Worm (Caenorhabditis elegans): ENCODE results near the gene str-18.

Gene str-18

ce11 chrV:15721888-15722287 lies 19.9 kb downstream of the str-18 start, which contains the start of gene srh-140:
Gene srh-140, plus strand, starts transcription at chrV:15722188.
- TF ChIP-seq mep-1 (tag; optimal IDR thresholded peaks at IDR 0.05) (no peak), sem-2 (GFP tag; optimal IDR thresholded peaks at IDR 0.05) (no peak), cnd-1 (tag; optimal IDR thresholded peaks at IDR 0.05) (no peak), bed-3 (GFP tag; optimal IDR thresholded peaks at IDR 0.05) (no peak), tbx-8 (GFP tag; optimal IDR thresholded peaks at IDR 0.05) (no peak), ceh-83 (GFP tag; optimal IDR thresholded peaks at IDR 0.05) (no peak), nhr-12 (tag; optimal IDR thresholded peaks at IDR 0.05) (no peak), lin-13 (tag; optimal IDR thresholded peaks at IDR 0.05) (no peak), nhr-76 (tag; optimal IDR thresholded peaks at IDR 0.05) (no peak), M03D4.4 (tag; optimal IDR thresholded peaks at IDR 0.05) (no peak), unc-62 (GFP tag; optimal IDR thresholded peaks at IDR 0.05) (no peak), ham-2 (GFP tag; optimal IDR thresholded peaks at IDR 0.05) (no peak), elt-1 (tag; optimal IDR thresholded peaks at IDR 0.05; ENCODE audit: borderline replicate concordance, insufficient read depth) (no peak), ces-1 (GFP tag; optimal IDR thresholded peaks at IDR 0.05) (no peak), mab-5 (tag; optimal IDR thresholded peaks at IDR 0.05) (no peak), lin-32 (GFP tag; optimal IDR thresholded peaks at IDR 0.05) (no peak), lsy-2 (tag; optimal IDR thresholded peaks at IDR 0.05) (no peak), unc-120 (tag; optimal IDR thresholded peaks at IDR 0.05; ENCODE audit: poor library complexity, severe bottlenecking) (no peak), sptf-1 (tag; optimal IDR thresholded peaks at IDR 0.05) (no peak)

- TF ChIP-seq ceh-43 (GFP tag; optimal IDR thresholded peaks at IDR 0.05) (no peak), mep-1 (tag; optimal IDR thresholded peaks at IDR 0.05) (no peak), ceh-39 (tag; optimal IDR thresholded peaks at IDR 0.05) (no peak), cnd-1 (tag; optimal IDR thresholded peaks at IDR 0.05) (no peak), pha-4 (tag; optimal IDR thresholded peaks at IDR 0.05) (no peak), blmp-1 (tag; optimal IDR thresholded peaks at IDR 0.05) (no peak), unc-120 (tag; optimal IDR thresholded peaks at IDR 0.05; ENCODE audit: poor library complexity, severe bottlenecking) (no peak)
Measured at ce11 chrV:15721431-15721830, 20.3 kb downstream of the str-18 start.

ce11 chrV:15719570-15719969 lies 22.2 kb downstream of the str-18 start, which contains the start of gene Y6E2A.7:
Gene Y6E2A.7, plus strand, starts transcription at chrV:15719870.
- TF ChIP-seq lin-32 (GFP tag; optimal IDR thresholded peaks at IDR 0.05) (no peak), cnd-1 (tag; optimal IDR thresholded peaks at IDR 0.05) (no peak), ceh-83 (GFP tag; optimal IDR thresholded peaks at IDR 0.05) (no peak), lsy-2 (tag; optimal IDR thresholded peaks at IDR 0.05) (no peak), unc-62 (GFP tag; optimal IDR thresholded peaks at IDR 0.05) (no peak), nhr-2 (tag; optimal IDR thresholded peaks at IDR 0.05) (no peak), ces-1 (GFP tag; optimal IDR thresholded peaks at IDR 0.05) (no peak), flh-1 (GFP tag; optimal IDR thresholded peaks at IDR 0.05) (no peak), sem-2 (GFP tag; optimal IDR thresholded peaks at IDR 0.05) (no peak), bed-3 (GFP tag; optimal IDR thresholded peaks at IDR 0.05) (no peak), mls-2 (tag; optimal IDR thresholded peaks at IDR 0.05) (no peak)

ce11 chrV:15718562-15718961 lies 23.2 kb downstream of the str-18 start, which contains the start of gene Y6E2A.5:
Gene Y6E2A.5, minus strand, starts transcription at chrV:15718662.
- TF ChIP-seq ceh-43 (GFP tag; optimal IDR thresholded peaks at IDR 0.05) (no peak), drap-1 (GFP tag; optimal IDR thresholded peaks at IDR 0.05) (no peak), M03D4.4 (tag; optimal IDR thresholded peaks at IDR 0.05) (no peak), tbx-8 (GFP tag; optimal IDR thresholded peaks at IDR 0.05) (no peak), sptf-1 (tag; optimal IDR thresholded peaks at IDR 0.05) (no peak), ceh-39 (tag; optimal IDR thresholded peaks at IDR 0.05) (no peak), bed-3 (GFP tag; optimal IDR thresholded peaks at IDR 0.05) (no peak), zip-8 (tag; optimal IDR thresholded peaks at IDR 0.05) (no peak), snpc-4 (tag; optimal IDR thresholded peaks at IDR 0.05) (no peak), lin-32 (GFP tag; optimal IDR thresholded peaks at IDR 0.05) (no peak), nhr-2 (tag; optimal IDR thresholded peaks at IDR 0.05) (no peak), nhr-237 (tag; optimal IDR thresholded peaks at IDR 0.05) (no peak), elt-1 (tag; optimal IDR thresholded peaks at IDR 0.05; ENCODE audit: borderline replicate concordance, insufficient read depth) (no peak), cnd-1 (tag; optimal IDR thresholded peaks at IDR 0.05) (no peak), blmp-1 (tag; optimal IDR thresholded peaks at IDR 0.05) (no peak), elt-3 (tag; optimal IDR thresholded peaks at IDR 0.05) (no peak), hlh-1 (tag; optimal IDR thresholded peaks at IDR 0.05) (no peak), sem-2 (GFP tag; optimal IDR thresholded peaks at IDR 0.05) (no peak), pha-4 (tag; optimal IDR thresholded peaks at IDR 0.05) (no peak)
